Fruit fly (Drosophila melanogaster): ENCODE data around the gene tau.

dm6 chr3R:27692645-27693307 lies 36.0 kb upstream of the tau start:
- TF ChIP-seq usp (GFP tag; optimal IDR thresholded peaks at IDR 0.05) (no peak), EcR (GFP tag; optimal IDR thresholded peaks at IDR 0.05) (no peak), CG8478 (optimal IDR thresholded peaks at IDR 0.05) (no peak), psq (optimal IDR thresholded peaks at IDR 0.05) (no peak)

Data from whole organism.